Fruit fly (Drosophila melanogaster): ENCODE data around the gene CG13284.

The CG13284 gene

dm6 chr2L:16799496-16799895 is 49.0 kb downstream of the CG13284 start:
- TF ChIP-seq svp (GFP tag): peak; percentile 48
- no peak for TF ChIP-seq CG11294 (GFP tag; IDR thresholded peaks at IDR 0.05)
- no peak for TF ChIP-seq Lpt (GFP tag; optimal IDR thresholded peaks at IDR 0.05)
- no peak for TF ChIP-seq net (GFP tag; optimal IDR thresholded peaks at IDR 0.05)
- peak; percentile 59 for TF ChIP-seq vri (GFP tag; optimal IDR thresholded peaks at IDR 0.05)

dm6 chr2L:16798705-16799104 is 49.8 kb downstream of the CG13284 start, which contains the start of gene Ugt37D1:
TSS of gene Ugt37D1 (plus strand) at chr2L:16799025.
- TF ChIP-seq OdsH (GFP tag; optimal IDR thresholded peaks at IDR 0.05): no peak
- no peak for TF ChIP-seq esn (GFP tag; optimal IDR thresholded peaks at IDR 0.05)
- no peak for TF ChIP-seq pdm3 (GFP tag; optimal IDR thresholded peaks at IDR 0.05)
- no peak for TF ChIP-seq CG16779 (tag; optimal IDR thresholded peaks at IDR 0.05)
- peak; percentile 60 for TF ChIP-seq Eip78C (GFP tag)
- no peak for TF ChIP-seq CG11902 (GFP tag; optimal IDR thresholded peaks at IDR 0.05)
- peak in 1 of 2 experiments; percentile 2 for TF ChIP-seq salr (GFP tag; optimal IDR thresholded peaks at IDR 0.05)

DNA sequence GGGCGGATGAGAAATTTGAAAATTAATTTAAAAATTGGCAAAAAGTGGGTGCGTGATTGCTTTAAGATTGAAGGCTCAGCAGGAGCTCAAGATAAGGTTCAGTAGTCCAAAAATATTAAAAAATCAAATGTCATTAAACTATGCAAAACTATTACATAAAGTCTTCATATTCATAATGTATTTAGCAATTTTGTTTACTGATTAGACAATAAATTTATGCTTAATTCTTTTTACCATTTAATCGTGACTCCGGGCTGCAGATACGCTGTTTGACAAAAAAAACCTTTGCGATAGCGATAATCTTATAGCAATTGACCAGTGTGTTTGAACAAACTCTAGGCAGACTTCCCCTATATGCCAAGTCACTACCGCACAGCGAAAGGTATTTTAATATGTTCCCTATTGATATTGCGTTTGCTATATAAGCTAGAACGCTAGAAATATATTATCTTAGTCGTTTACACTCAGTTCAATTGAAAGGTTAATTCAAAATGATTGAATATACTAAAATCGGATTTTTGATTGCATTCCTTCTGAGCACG is 52.3 kb downstream of the CG13284 start, which contains the start of gene Ugt37E1:
Gene Ugt37E1, plus strand, starts transcription at position 492 of the 542 bp plus-strand sequence.
- no peak for TF ChIP-seq Sox15 (GFP tag; optimal IDR thresholded peaks at IDR 0.05)
- no peak for TF ChIP-seq Hr4 (GFP tag; optimal IDR thresholded peaks at IDR 0.05)
- no peak for TF ChIP-seq pdm3 (GFP tag; optimal IDR thresholded peaks at IDR 0.05)
- TF ChIP-seq cyc (GFP tag; optimal IDR thresholded peaks at IDR 0.05): no peak
- no peak for TF ChIP-seq acj6 (GFP tag; optimal IDR thresholded peaks at IDR 0.05)
- TF ChIP-seq CG11902 (GFP tag; optimal IDR thresholded peaks at IDR 0.05): no peak
- no peak for TF ChIP-seq CG15336 (GFP tag; IDR thresholded peaks at IDR 0.05)
- TF ChIP-seq eg (GFP tag; IDR thresholded peaks at IDR 0.05): no peak
- no peak for TF ChIP-seq CG34406 (GFP tag; optimal IDR thresholded peaks at IDR 0.05)
- no peak for TF ChIP-seq CG4318 (GFP tag; optimal IDR thresholded peaks at IDR 0.05)
- no peak for TF ChIP-seq Ets96B (tag; optimal IDR thresholded peaks at IDR 0.05)
- TF ChIP-seq CG11294 (GFP tag; IDR thresholded peaks at IDR 0.05): no peak
- TF ChIP-seq Blimp-1 (GFP tag; optimal IDR thresholded peaks at IDR 0.05): no peak
- TF ChIP-seq esn (GFP tag; optimal IDR thresholded peaks at IDR 0.05): no peak
- no peak for TF ChIP-seq CG6854 (GFP tag; optimal IDR thresholded peaks at IDR 0.05)
- TF ChIP-seq OdsH (GFP tag; optimal IDR thresholded peaks at IDR 0.05): no peak
- no peak for TF ChIP-seq topi (GFP tag; optimal IDR thresholded peaks at IDR 0.05)
- TF ChIP-seq Hr38 (GFP tag; optimal IDR thresholded peaks at IDR 0.05): no peak
- TF ChIP-seq Eip78C (GFP tag): no peak

- TF ChIP-seq Ets21C (GFP tag; optimal IDR thresholded peaks at IDR 0.05) (no peak), CG34406 (GFP tag; optimal IDR thresholded peaks at IDR 0.05) (no peak), CG6854 (GFP tag; optimal IDR thresholded peaks at IDR 0.05) (no peak), OdsH (GFP tag; optimal IDR thresholded peaks at IDR 0.05) (no peak), CG8632 (GFP tag; optimal IDR thresholded peaks at IDR 0.05) (no peak), CG10631 (GFP tag; optimal IDR thresholded peaks at IDR 0.05) (no peak), achi (GFP tag; optimal IDR thresholded peaks at IDR 0.05) (no peak)
These were observed 54.5 kb downstream of the CG13284 start, which contains the start of gene Ugt37C2 for dm6 chr2L:16793970-16794369. TSS of gene Ugt37C2 (plus strand) at chr2L:16794211.
